Worm (Caenorhabditis elegans) whole organism, L4/young adult: ENCODE measurements around the gene srj-13.

Experiments
- W03F9.2 ChIP-seq: fragments of 150-350 bp; optimal IDR thresholded peaks from 2 replicates; lab custom pipeline; 2014; ENCODE audit warnings: missing biosample characterization, missing genetic modification characterization
- dao-5 ChIP-seq: sonication (generic microtip); optimal IDR thresholded peaks from 2 replicates; lab custom pipeline; 2016; ENCODE audit warnings: missing genotype, missing genetic modification characterization, moderate library complexity, missing compliant biosample characterization
- him-1 ChIP-seq: sonication (generic microtip); optimal IDR thresholded peaks from 2 replicates; lab custom pipeline; 2016; ENCODE audit warnings: missing genotype, missing genetic modification reagents, missing genetic modification characterization, missing compliant biosample characterization

DNA sequence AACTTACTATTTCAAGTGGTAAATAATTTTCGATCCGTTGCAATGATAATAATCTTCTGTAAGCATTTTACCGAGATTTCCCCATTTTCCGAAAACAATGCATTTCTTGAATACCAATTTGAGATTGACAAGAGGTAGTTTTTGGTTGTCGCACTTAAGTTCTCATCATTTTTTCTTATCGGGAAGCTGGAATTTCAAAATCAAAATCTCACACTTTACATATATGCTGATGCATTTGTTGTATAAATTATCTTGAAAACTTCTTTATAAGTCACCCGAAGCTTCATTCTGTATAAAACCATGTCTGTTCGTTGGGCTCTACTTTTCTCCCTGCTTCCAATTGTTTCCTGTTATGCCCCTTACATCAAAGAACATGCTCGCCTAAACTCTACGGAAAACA is 49.0 kb downstream of the srj-13 start, which contains the start of gene try-11:
- TF ChIP-seq him-1 (tag; lab: Kevin White, UChicago), result no peak
- no peak for TF ChIP-seq dao-5 (tag; lab: Kevin White, UChicago)
- TF ChIP-seq W03F9.2 (tag; lab: Kevin White, UChicago), result no peak
